Worm (Caenorhabditis elegans) whole organism, L1 larva: ENCODE results near the gene bpnt-1.
A peak's percentile ranks its signal among the peaks of the same experiment; 100 is the strongest.

ENCODE experiments used
- C04F5.9 ChIP-seq: sonication (generic microtip); optimal IDR thresholded peaks from 2 replicates; lab custom pipeline; 2016; ENCODE audit warnings: missing genetic modification characterization, missing compliant biosample characterization
- C16A3.4 ChIP-seq: fragments of 150-350 bp; optimal IDR thresholded peaks from 2 replicates; lab custom pipeline; 2014; ENCODE audit warnings: missing biosample characterization, missing genetic modification characterization
- F16B12.6 ChIP-seq: fragments of 150-350 bp; optimal IDR thresholded peaks from 2 replicates; lab custom pipeline; 2014; ENCODE audit warnings: missing biosample characterization, missing genetic modification characterization
- Y116A8C.19 ChIP-seq: sonication (generic microtip); optimal IDR thresholded peaks from 2 replicates; lab custom pipeline; 2016; ENCODE audit warnings: missing compliant biosample characterization, missing genetic modification characterization, borderline replicate concordance
- alr-1 ChIP-seq: fragments of 200-800 bp; sonication (Bioruptor generic); optimal IDR thresholded peaks from 2 replicates; lab custom pipeline; 2018; ENCODE audit warnings: borderline replicate concordance, mild to moderate bottlenecking, missing genetic modification characterization, missing compliant biosample characterization
- ama-1 ChIP-seq: fragments of 150-350 bp; optimal IDR thresholded peaks from 2 replicates; lab custom pipeline; 2014
- ceh-82 ChIP-seq, 3 experiments: fragments of 150-350 bp in 1 of 3; sonication (generic microtip) in 2 of 3; optimal IDR thresholded peaks; 2 replicates each; lab custom pipeline; 2014 to 2017; ENCODE audit warnings: missing biosample characterization in 3 of 3, missing genetic modification characterization in 3 of 3
- ces-1 ChIP-seq: fragments of 150-350 bp; optimal IDR thresholded peaks from 2 replicates; lab custom pipeline; 2014; ENCODE audit warnings: missing biosample characterization, missing genetic modification reagents, missing genetic modification characterization
- dpl-1 ChIP-seq, 3 experiments: fragments of 150-350 bp in 2 of 3; sonication (generic microtip) in 1 of 3; optimal IDR thresholded peaks; 2 replicates each; lab custom pipeline; 2014 to 2017; ENCODE audit warnings: missing biosample characterization in 3 of 3, missing genetic modification characterization in 3 of 3, missing genetic modification reagents in 3 of 3
- efl-1 ChIP-seq, 4 experiments: fragments of 150-350 bp; optimal IDR thresholded peaks in 3 of 4; peaks in 1 of 4; 1 replicate in 1 of 4; 2 replicates in 3 of 4; lab custom pipeline; 2014; ENCODE audit warnings: missing biosample characterization in 2 of 4, missing genetic modification characterization in 2 of 4, missing genetic modification reagents in 2 of 4
- efl-3 ChIP-seq: fragments of 200-800 bp; sonication (Bioruptor generic); optimal IDR thresholded peaks from 2 replicates; lab custom pipeline; 2018; ENCODE audit warnings: mild to moderate bottlenecking, missing genetic modification characterization, missing compliant biosample characterization
- egl-27 ChIP-seq, 2 experiments: fragments of 150-350 bp in 1 of 2; sonication (generic microtip); optimal IDR thresholded peaks; 3 replicates each; lab custom pipeline; 2017 to 2018; ENCODE audit warnings: missing biosample characterization in 2 of 2, missing genetic modification characterization in 2 of 2, missing genetic modification reagents in 2 of 2
- elt-2 ChIP-seq: sonication (generic microtip); optimal IDR thresholded peaks from 2 replicates; lab custom pipeline; 2016; ENCODE audit warnings: missing genetic modification characterization, mild to moderate bottlenecking, inconsistent platforms, missing compliant biosample characterization, missing genetic modification reagents
- elt-3 ChIP-seq, 6 experiments: fragments of 150-350 bp in 1 of 6; sonication (generic microtip); optimal IDR thresholded peaks; 2 replicates each; lab custom pipeline; 2017 to 2018; ENCODE audit warnings: missing biosample characterization in 6 of 6, missing genetic modification characterization in 6 of 6, inconsistent platforms in 1 of 6
- ets-5 ChIP-seq: fragments of 200-800 bp; sonication (Bioruptor generic); IDR thresholded peaks from 2 replicates; pipeline ENCODE4 v1.3.6; 2022; ENCODE audit warnings: missing genetic modification characterization, missing compliant biosample characterization
- fkh-10 ChIP-seq: sonication (generic microtip); optimal IDR thresholded peaks from 2 replicates; lab custom pipeline; 2017; ENCODE audit warnings: missing biosample characterization, missing genetic modification reagents, missing genetic modification characterization
- fkh-4 ChIP-seq: sonication (generic microtip); optimal IDR thresholded peaks from 2 replicates; lab custom pipeline; 2016; ENCODE audit warnings: missing compliant biosample characterization, missing genetic modification characterization, borderline replicate concordance
- isw-1 ChIP-seq: fragments of 200-800 bp; sonication (Bioruptor generic); IDR thresholded peaks from 2 replicates; pipeline ENCODE4 v1.3.6; 2022; ENCODE audit warnings: missing genetic modification characterization, missing compliant biosample characterization
- lin-35 ChIP-seq, 2 experiments: fragments of 150-350 bp; optimal IDR thresholded peaks; 2 replicates each; lab custom pipeline; 2014; ENCODE audit warnings: missing biosample characterization in 2 of 2, missing genetic modification characterization in 2 of 2, missing genetic modification reagents in 2 of 2
- lin-39 ChIP-seq: fragments of 150-350 bp; optimal IDR thresholded peaks from 2 replicates; lab custom pipeline; 2014; ENCODE audit warnings: missing biosample characterization, missing genetic modification reagents, missing genetic modification characterization
- lsy-2 ChIP-seq, 2 experiments: fragments of 150-350 bp; optimal IDR thresholded peaks; 2 replicates each; lab custom pipeline; 2014; ENCODE audit warnings: missing biosample characterization in 2 of 2, missing genetic modification characterization in 2 of 2
- mab-9 ChIP-seq: fragments of 200-800 bp; sonication (Bioruptor generic); IDR thresholded peaks from 2 replicates; pipeline ENCODE4 v1.3.6; 2022; ENCODE audit warnings: missing genetic modification reagents, missing genetic modification characterization, missing compliant biosample characterization
- mdl-1 ChIP-seq, 2 experiments: fragments of 150-350 bp; optimal IDR thresholded peaks; 2 replicates each; lab custom pipeline; 2014 to 2017; ENCODE audit warnings: missing biosample characterization in 2 of 2, missing genetic modification characterization in 2 of 2, inconsistent platforms in 1 of 2
- mef-2 ChIP-seq: fragments of 150-350 bp; optimal IDR thresholded peaks from 2 replicates; lab custom pipeline; 2014; ENCODE audit warnings: missing biosample characterization, missing genetic modification characterization
- mep-1 ChIP-seq: fragments of 150-350 bp; optimal IDR thresholded peaks from 2 replicates; lab custom pipeline; 2014; ENCODE audit warnings: missing biosample characterization, missing genetic modification characterization
- nhr-47 ChIP-seq: sonication (generic microtip); optimal IDR thresholded peaks from 2 replicates; lab custom pipeline; 2016; ENCODE audit warnings: mild to moderate bottlenecking, missing genetic modification characterization, moderate library complexity, missing compliant biosample characterization
- nhr-71 ChIP-seq: sonication (generic microtip); optimal IDR thresholded peaks from 2 replicates; lab custom pipeline; 2016; ENCODE audit warnings: mild to moderate bottlenecking, missing genetic modification characterization, moderate library complexity, missing compliant biosample characterization
- nhr-77 ChIP-seq: fragments of 150-350 bp; optimal IDR thresholded peaks from 2 replicates; lab custom pipeline; 2014; ENCODE audit warnings: missing biosample characterization, missing genetic modification characterization
- nhr-85 ChIP-seq: sonication (generic microtip); peaks from one replicate; lab custom pipeline; 2016; ENCODE audit warnings: missing genetic modification characterization, inconsistent platforms, missing compliant biosample characterization
- pag-3 ChIP-seq: sonication (generic microtip); optimal IDR thresholded peaks from 2 replicates; lab custom pipeline; 2017; ENCODE audit warnings: missing genetic modification characterization, mild to moderate bottlenecking, missing compliant biosample characterization, antibody characterized with exemption, borderline replicate concordance; ENCODE audit not compliant: insufficient read depth
- pqm-1 ChIP-seq: sonication (generic microtip); optimal IDR thresholded peaks from 3 replicates; lab custom pipeline; 2017; ENCODE audit warnings: missing biosample characterization, missing genetic modification characterization
- rnt-1 ChIP-seq: sonication (generic microtip); optimal IDR thresholded peaks from 2 replicates; lab custom pipeline; 2016; ENCODE audit warnings: mild to moderate bottlenecking, missing genetic modification characterization, moderate library complexity, missing compliant biosample characterization
- skn-1 ChIP-seq: fragments of 150-350 bp; optimal IDR thresholded peaks from 2 replicates; lab custom pipeline; 2014; ENCODE audit warnings: missing biosample characterization, missing genetic modification characterization
- snpc-4 ChIP-seq: fragments of 150-350 bp; optimal IDR thresholded peaks from 2 replicates; lab custom pipeline; 2014; ENCODE audit warnings: missing biosample characterization, missing genetic modification characterization
- snu-23 ChIP-seq: sonication (generic microtip); optimal IDR thresholded peaks from 2 replicates; lab custom pipeline; 2016; ENCODE audit warnings: missing genetic modification characterization, missing compliant biosample characterization
- sup-37 ChIP-seq: fragments of 200-800 bp; sonication (Bioruptor generic); optimal IDR thresholded peaks from 2 replicates; lab custom pipeline; 2018; ENCODE audit warnings: mild to moderate bottlenecking, missing genetic modification characterization, missing compliant biosample characterization
- swsn-7 ChIP-seq: sonication (generic microtip); optimal IDR thresholded peaks from 2 replicates; lab custom pipeline; 2016; ENCODE audit warnings: missing genetic modification characterization, missing compliant biosample characterization
- unc-130 ChIP-seq: fragments of 150-350 bp; optimal IDR thresholded peaks from 2 replicates; lab custom pipeline; 2017; ENCODE audit warnings: missing biosample characterization, missing genetic modification characterization, inconsistent platforms
- unc-62 ChIP-seq: fragments of 150-350 bp; optimal IDR thresholded peaks from 2 replicates; lab custom pipeline; 2014; ENCODE audit warnings: missing biosample characterization, missing genetic modification reagents, missing genetic modification characterization
- unc-98 ChIP-seq: fragments of 200-800 bp; sonication (Bioruptor generic); IDR thresholded peaks from 2 replicates; pipeline ENCODE4 v1.3.6; 2022; ENCODE audit warnings: missing genetic modification characterization, missing compliant biosample characterization
- vab-15 ChIP-seq: sonication (generic microtip); optimal IDR thresholded peaks from 2 replicates; lab custom pipeline; 2017; ENCODE audit warnings: missing genotype, mild to moderate bottlenecking, missing genetic modification characterization, missing compliant biosample characterization
- xbp-1 ChIP-seq: sonication (generic microtip); optimal IDR thresholded peaks from 2 replicates; lab custom pipeline; 2016; ENCODE audit warnings: missing genetic modification characterization, missing compliant biosample characterization
- zag-1 ChIP-seq: fragments of 150-350 bp; optimal IDR thresholded peaks from 2 replicates; lab custom pipeline; 2014; ENCODE audit warnings: missing biosample characterization, missing genetic modification characterization
- zip-4 ChIP-seq: fragments of 200-800 bp; sonication (Bioruptor generic); optimal IDR thresholded peaks from 2 replicates; lab custom pipeline; 2018; ENCODE audit warnings: mild to moderate bottlenecking, missing genetic modification characterization, moderate library complexity, missing compliant biosample characterization
- ztf-4 ChIP-seq: fragments of 150-350 bp; optimal IDR thresholded peaks from 2 replicates; lab custom pipeline; 2014; ENCODE audit warnings: missing biosample characterization, missing genetic modification characterization

Gene bpnt-1

DNA sequence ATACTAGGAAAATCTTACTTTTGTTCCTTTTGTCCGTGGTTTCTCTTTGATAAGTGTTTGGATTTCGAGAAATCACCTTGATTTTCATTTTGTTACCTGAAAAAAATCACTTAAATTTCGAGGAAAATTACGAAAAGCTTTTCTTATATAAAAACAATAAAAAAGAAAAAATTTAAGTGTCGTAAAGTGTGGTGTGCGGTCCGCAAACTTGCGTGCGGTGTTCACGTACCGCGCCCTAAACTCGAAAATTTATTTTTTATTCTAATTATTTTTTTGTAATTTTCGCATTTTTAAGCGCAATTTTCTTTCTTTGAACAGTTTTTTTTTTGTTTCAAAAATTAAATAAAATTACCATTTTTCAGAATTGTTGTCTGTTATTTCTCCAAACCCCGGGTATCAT is 4.8 kb downstream of the bpnt-1 start, which contains the start of the genes dcaf-13 and toe-1:
Gene dcaf-13 (minus strand): TSS at position 96 of the 400 bp plus-strand sequence.
Gene toe-1 (plus strand): TSS at position 361 of the 400 bp plus-strand sequence.
- TF ChIP-seq snpc-4 (tag; lab: Kevin White, UChicago) (no peak), unc-130 (tag; lab: Kevin White, UChicago) (no peak), unc-98 (GFP tag; lab: Robert Waterston, UW) (no peak), F16B12.6 (tag; lab: Kevin White, UChicago) (peak; percentile 84), sup-37 (GFP tag; lab: Kevin White, UChicago) (no peak), dpl-1 (GFP tag; optimal IDR thresholded peaks at IDR 0.05; lab: Kevin White, UChicago) (peak; percentile 26 to 35 (median 29)), skn-1 (no peak), egl-27 (tag; optimal IDR thresholded peaks at IDR 0.05; lab: Kevin White, UChicago) (no peak), snu-23 (peak; percentile 25), ama-1 (lab: Kevin White, UChicago) (no peak), rnt-1 (tag; lab: Kevin White, UChicago) (no peak), nhr-71 (tag; lab: Kevin White, UChicago) (no peak), zip-4 (no peak), mdl-1 (tag; optimal IDR thresholded peaks at IDR 0.05; lab: Kevin White, UChicago) (no peak), alr-1 (tag; lab: Kevin White, UChicago) (no peak), nhr-85 (no peak), elt-2 (no peak), zag-1 (no peak), elt-3 (tag; optimal IDR thresholded peaks at IDR 0.05; lab: Kevin White, UChicago) (peak in 1 of 6 experiments; percentile 39), fkh-10 (GFP tag; lab: Kevin White, UChicago) (no peak), efl-1 (optimal IDR thresholded peaks at IDR 0.05; lab: Kevin White, UChicago) (peak; percentile 3 to 40), efl-1 (GFP tag; optimal IDR thresholded peaks at IDR 0.05 in 1 of 2; lab: Kevin White, UChicago) (peak; percentile 44 to 68), lin-35 (GFP tag; optimal IDR thresholded peaks at IDR 0.05; lab: Kevin White, UChicago) (peak in 1 of 2 experiments; percentile 37), C04F5.9 (tag; lab: Kevin White, UChicago) (no peak), mab-9 (GFP tag; lab: Robert Waterston, UW) (no peak), ztf-4 (tag; lab: Kevin White, UChicago) (no peak), C16A3.4 (tag; lab: Kevin White, UChicago) (peak; percentile 6), pqm-1 (no peak), vab-15 (tag; lab: Kevin White, UChicago) (no peak), swsn-7 (tag; lab: Kevin White, UChicago) (peak; percentile 8), ets-5 (GFP tag; lab: Robert Waterston, UW) (no peak), nhr-77 (tag; lab: Kevin White, UChicago) (no peak), fkh-4 (no peak), lin-39 (tag; lab: Kevin White, UChicago) (no peak), isw-1 (GFP tag; lab: Robert Waterston, UW) (no peak), Y116A8C.19 (no peak), xbp-1 (tag; lab: Kevin White, UChicago) (no peak), nhr-47 (tag; lab: Kevin White, UChicago) (peak; percentile 17), mef-2 (tag; lab: Kevin White, UChicago) (no peak), ces-1 (GFP tag; lab: Kevin White, UChicago) (no peak), unc-62 (GFP tag; lab: Kevin White, UChicago) (no peak), lsy-2 (tag; optimal IDR thresholded peaks at IDR 0.05; lab: Kevin White, UChicago) (peak; percentile 38 to 46), ceh-82 (tag; optimal IDR thresholded peaks at IDR 0.05; lab: Kevin White, UChicago) (peak in 2 of 3 experiments; percentile 7 to 17), pag-3 (tag; lab: Kevin White, UChicago) (no peak), mep-1 (tag; lab: Kevin White, UChicago) (no peak), efl-3 (GFP tag; lab: Kevin White, UChicago) (no peak)
